Worm (Caenorhabditis elegans): ENCODE measurements around the gene srw-136.

DNA sequence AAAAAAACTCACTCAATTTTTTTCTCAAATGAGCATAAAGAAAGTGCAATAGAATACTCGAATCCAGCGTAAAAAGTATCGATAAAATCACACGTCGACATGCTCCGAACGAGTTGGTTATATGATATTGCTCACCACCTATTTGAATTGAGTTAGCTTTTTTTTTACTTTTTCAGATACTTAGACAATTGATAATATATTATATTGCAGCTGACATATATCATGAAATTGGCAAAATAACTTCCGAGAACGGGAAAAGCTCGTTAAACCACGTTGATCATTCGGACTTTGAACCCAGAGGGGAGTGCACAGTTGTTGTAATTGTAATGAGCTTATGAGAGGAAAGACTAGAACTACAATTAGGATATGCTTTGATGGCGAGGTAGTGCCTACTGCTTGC is at the start of gene srw-136:
- TF ChIP-seq unc-62 (GFP tag; optimal IDR thresholded peaks at IDR 0.05): no peak
- TF ChIP-seq Y116A8C.19 (tag; optimal IDR thresholded peaks at IDR 0.05; ENCODE audit: borderline replicate concordance): no peak
- TF ChIP-seq fkh-10 (GFP tag; optimal IDR thresholded peaks at IDR 0.05): no peak

Measured in whole organism, L1 larva.